Fruit fly (Drosophila melanogaster) whole organism, embryonic: ENCODE results near the gene CG43693.
A peak's percentile ranks its signal among the peaks of the same experiment; 100 is the strongest.

Experiments
- Bdp1 ChIP-seq: fragments of 200-800 bp; sonication (Bioruptor generic); optimal IDR thresholded peaks from 3 replicates; lab custom pipeline; 2016; ENCODE audit warnings: missing biosample characterization, missing genetic modification characterization
- C15 ChIP-seq: fragments of 200-800 bp; sonication (Bioruptor generic); IDR thresholded peaks from 3 replicates; pipeline ENCODE4 v1.3.6; 2022; ENCODE audit warnings: missing biosample characterization, missing genetic modification characterization
- CG10565 ChIP-seq: fragments of 200-800 bp; sonication (Bioruptor generic); optimal IDR thresholded peaks from 3 replicates; lab custom pipeline; 2016; ENCODE audit warnings: missing biosample characterization, mild to moderate bottlenecking, missing genetic modification characterization
- CG11504 ChIP-seq: fragments of 200-800 bp; sonication (Bioruptor generic); optimal IDR thresholded peaks from 3 replicates; lab custom pipeline; 2019; ENCODE audit warnings: missing biosample characterization, mild to moderate bottlenecking, missing genetic modification characterization, moderate library complexity
- CG11696 ChIP-seq: fragments of 200-800 bp; sonication (Bioruptor generic); IDR thresholded peaks from 2 replicates; pipeline ENCODE4 v1.3.6; 2022; ENCODE audit warnings: missing biosample characterization, missing genetic modification characterization
- CG14965 ChIP-seq: fragments of 200-800 bp; sonication (Bioruptor generic); optimal IDR thresholded peaks from 2 replicates; lab custom pipeline; 2016; ENCODE audit warnings: missing biosample characterization, missing genetic modification characterization, borderline replicate concordance
- CG15269 ChIP-seq: fragments of 200-800 bp; sonication (Bioruptor generic); optimal IDR thresholded peaks from 2 replicates; lab custom pipeline; 2018; ENCODE audit warnings: missing biosample characterization, mild to moderate bottlenecking, missing genetic modification characterization, moderate library complexity
- CG16779 ChIP-seq: fragments of 200-800 bp; sonication (Bioruptor generic); IDR thresholded peaks from 2 replicates; pipeline ENCODE4 v1.3.6; 2022; ENCODE audit warnings: missing biosample characterization, missing genetic modification characterization
- CG18011 ChIP-seq: fragments of 200-800 bp; sonication (Bioruptor generic); optimal IDR thresholded peaks from 2 replicates; lab custom pipeline; 2017; ENCODE audit warnings: missing biosample characterization, missing genetic modification characterization, mild to moderate bottlenecking, moderate library complexity, missing genotype
- CG30403 ChIP-seq: fragments of 200-800 bp; sonication (Bioruptor generic); optimal IDR thresholded peaks from 3 replicates; lab custom pipeline; 2016; ENCODE audit warnings: missing biosample characterization, missing genetic modification characterization
- CG3281 ChIP-seq: fragments of 200-800 bp; sonication (Bioruptor generic); optimal IDR thresholded peaks from 3 replicates; lab custom pipeline; 2017; ENCODE audit warnings: missing biosample characterization, mild to moderate bottlenecking, missing genetic modification characterization
- CG33557 ChIP-seq: fragments of 200-800 bp; sonication (Bioruptor generic); optimal IDR thresholded peaks from 2 replicates; lab custom pipeline; 2019; ENCODE audit warnings: missing biosample characterization, mild to moderate bottlenecking, missing genetic modification characterization, moderate library complexity
- CG34224 ChIP-seq: fragments of 200-800 bp; sonication (Bioruptor generic); IDR thresholded peaks from 3 replicates; pipeline ENCODE4 v1.3.6; 2022; ENCODE audit warnings: missing biosample characterization, missing genetic modification characterization; ENCODE audit not compliant: partially characterized antibody
- CG3838 ChIP-seq: fragments of 200-800 bp; sonication (Bioruptor generic); optimal IDR thresholded peaks from 3 replicates; lab custom pipeline; 2016; ENCODE audit warnings: missing biosample characterization, missing genetic modification characterization
- CG4730 ChIP-seq: fragments of 200-800 bp; sonication (Bioruptor generic); IDR thresholded peaks from 2 replicates; pipeline ENCODE4 v1.3.6; 2022; ENCODE audit warnings: missing biosample characterization, missing genetic modification characterization
- CG6654 ChIP-seq: fragments of 200-800 bp; sonication (Bioruptor generic); optimal IDR thresholded peaks from 2 replicates; lab custom pipeline; 2017; ENCODE audit warnings: missing biosample characterization, mild to moderate bottlenecking, missing genetic modification characterization
- CG6791 ChIP-seq: fragments of 200-800 bp; sonication (Bioruptor generic); IDR thresholded peaks from 3 replicates; pipeline ENCODE4 v1.3.6; 2022; ENCODE audit warnings: missing biosample characterization, missing genetic modification characterization; ENCODE audit not compliant: partially characterized antibody
- CG7786 ChIP-seq: fragments of 200-800 bp; sonication (Bioruptor generic); optimal IDR thresholded peaks from 2 replicates; lab custom pipeline; 2016; ENCODE audit warnings: missing biosample characterization, missing genetic modification characterization
- CG7987 ChIP-seq: fragments of 200-800 bp; sonication (Bioruptor generic); optimal IDR thresholded peaks from 2 replicates; lab custom pipeline; 2018; ENCODE audit warnings: missing biosample characterization, mild to moderate bottlenecking, missing genetic modification characterization, moderate library complexity
- CG9876 ChIP-seq: fragments of 200-800 bp; sonication (Bioruptor generic); optimal IDR thresholded peaks from 2 replicates; lab custom pipeline; 2016; ENCODE audit warnings: missing biosample characterization, missing genetic modification characterization
- CG9932 ChIP-seq: fragments of 200-800 bp; sonication (Bioruptor generic); IDR thresholded peaks from 2 replicates; pipeline ENCODE4 v1.3.6; 2022; ENCODE audit warnings: missing biosample characterization, missing genetic modification characterization
- CoRest ChIP-seq: fragments of 200-800 bp; sonication (Bioruptor generic); optimal IDR thresholded peaks from 3 replicates; lab custom pipeline; 2018; ENCODE audit warnings: missing biosample characterization, mild to moderate bottlenecking, missing genetic modification characterization, moderate library complexity
- Dfd ChIP-seq, 2 experiments: fragments of >200 bp; optimal IDR thresholded peaks; 2 replicates each; lab custom pipeline; 2017; ENCODE audit warnings: missing biosample characterization in 2 of 2, missing genetic modification characterization in 2 of 2
- Dip3 ChIP-seq: fragments of 200-800 bp; sonication (Bioruptor generic); optimal IDR thresholded peaks from 3 replicates; lab custom pipeline; 2016; ENCODE audit warnings: missing biosample characterization, missing genetic modification characterization
- Drgx ChIP-seq: fragments of 200-800 bp; sonication (Bioruptor generic); IDR thresholded peaks from 2 replicates; pipeline ENCODE4 v1.3.6; 2022; ENCODE audit warnings: missing biosample characterization, missing genetic modification characterization
- H2.0 ChIP-seq: fragments of 200-800 bp; sonication (Bioruptor generic); IDR thresholded peaks from 2 replicates; pipeline ENCODE4 v1.3.6; 2022; ENCODE audit warnings: missing biosample characterization, missing genetic modification characterization
- HHEX ChIP-seq: fragments of 200-800 bp; sonication (Bioruptor generic); optimal IDR thresholded peaks from 3 replicates; lab custom pipeline; 2017; ENCODE audit warnings: missing biosample characterization, mild to moderate bottlenecking, missing genetic modification characterization, missing genetic modification reagents
- Hr51 ChIP-seq, 2 experiments: fragments of 200-800 bp; sonication (Bioruptor generic); optimal IDR thresholded peaks; 2 replicates in 1 of 2; 3 replicates in 1 of 2; lab custom pipeline; 2016 to 2018; ENCODE audit warnings: missing biosample characterization in 2 of 2, missing genetic modification characterization in 2 of 2, mild to moderate bottlenecking in 1 of 2, moderate library complexity in 1 of 2
- Lpt ChIP-seq: fragments of >200 bp; optimal IDR thresholded peaks from 2 replicates; lab custom pipeline; 2018; ENCODE audit warnings: missing biosample characterization, missing genetic modification characterization
- Oli ChIP-seq: fragments of 200-800 bp; sonication (Bioruptor generic); optimal IDR thresholded peaks from 2 replicates; lab custom pipeline; 2018; ENCODE audit warnings: missing biosample characterization, mild to moderate bottlenecking, missing genetic modification characterization, moderate library complexity
- Poxn ChIP-seq: fragments of 200-800 bp; sonication (Bioruptor generic); IDR thresholded peaks from 2 replicates; pipeline ENCODE4 v1.3.6; 2022; ENCODE audit warnings: missing biosample characterization, missing genetic modification characterization
- Vsx1 ChIP-seq: fragments of 200-800 bp; sonication (Bioruptor generic); optimal IDR thresholded peaks from 2 replicates; lab custom pipeline; 2017; ENCODE audit warnings: missing biosample characterization, mild to moderate bottlenecking, missing genetic modification characterization, missing genetic modification reagents
- aop ChIP-seq: fragments of 200-800 bp; sonication (Bioruptor generic); IDR thresholded peaks from 2 replicates; pipeline ENCODE4 v1.3.6; 2022; ENCODE audit warnings: missing biosample characterization, missing genetic modification characterization
- ara ChIP-seq: fragments of 200-800 bp; sonication (Bioruptor generic); IDR thresholded peaks from 2 replicates; pipeline ENCODE4 v1.3.6; 2022; ENCODE audit warnings: missing biosample characterization, missing genetic modification characterization
- bcd ChIP-seq: fragments of 200-800 bp; sonication (Bioruptor generic); optimal IDR thresholded peaks from 2 replicates; lab custom pipeline; 2017; ENCODE audit warnings: missing biosample characterization, mild to moderate bottlenecking, missing genetic modification characterization
- crc ChIP-seq: fragments of 200-800 bp; sonication (Bioruptor generic); optimal IDR thresholded peaks from 2 replicates; lab custom pipeline; 2016; ENCODE audit warnings: missing biosample characterization, missing genetic modification characterization
- disco-r ChIP-seq: fragments of 200-800 bp; sonication (Bioruptor generic); optimal IDR thresholded peaks from 2 replicates; lab custom pipeline; 2016; ENCODE audit warnings: missing biosample characterization, missing genetic modification characterization
- eve ChIP-seq, 2 experiments: fragments of >200 bp; optimal IDR thresholded peaks; 2 replicates each; lab custom pipeline; 2017; ENCODE audit warnings: missing biosample characterization in 2 of 2, missing genetic modification characterization in 2 of 2
- grau ChIP-seq: fragments of 200-800 bp; optimal IDR thresholded peaks from 3 replicates; lab custom pipeline; 2019; ENCODE audit warnings: missing biosample characterization, mild to moderate bottlenecking, missing genetic modification characterization, moderate library complexity
- gro ChIP-seq: fragments of 200-800 bp; sonication (Bioruptor generic); optimal IDR thresholded peaks from 2 replicates; lab custom pipeline; 2016; ENCODE audit warnings: missing biosample characterization, missing genetic modification characterization
- h ChIP-seq: fragments of >200 bp; optimal IDR thresholded peaks from 2 replicates; lab custom pipeline; 2017
- lilli ChIP-seq: fragments of 200-800 bp; sonication (Bioruptor generic); optimal IDR thresholded peaks from 3 replicates; lab custom pipeline; 2016; ENCODE audit warnings: missing biosample characterization, missing genetic modification characterization
- peb ChIP-seq: fragments of 200-800 bp; sonication (Bioruptor generic); IDR thresholded peaks from 2 replicates; pipeline ENCODE4 v1.3.6; 2022; ENCODE audit warnings: missing biosample characterization, missing genetic modification characterization
- phol ChIP-seq: fragments of 200-800 bp; sonication (Bioruptor generic); optimal IDR thresholded peaks from 3 replicates; lab custom pipeline; 2018; ENCODE audit warnings: missing biosample characterization, mild to moderate bottlenecking, missing genetic modification characterization, moderate library complexity
- pros ChIP-seq: fragments of 200-800 bp; sonication (Bioruptor generic); optimal IDR thresholded peaks from 3 replicates; lab custom pipeline; 2019; ENCODE audit warnings: missing biosample characterization, mild to moderate bottlenecking, missing genetic modification characterization, moderate library complexity
- repo ChIP-seq: fragments of 200-800 bp; sonication (Bioruptor generic); optimal IDR thresholded peaks from 2 replicates; lab custom pipeline; 2016; ENCODE audit warnings: missing biosample characterization, missing genetic modification characterization
- stwl ChIP-seq: fragments of 200-800 bp; sonication (Bioruptor generic); optimal IDR thresholded peaks from 3 replicates; lab custom pipeline; 2018; ENCODE audit warnings: missing biosample characterization, mild to moderate bottlenecking, missing genetic modification characterization, moderate library complexity
- sug ChIP-seq: fragments of 200-800 bp; optimal IDR thresholded peaks from 2 replicates; lab custom pipeline; 2019; ENCODE audit warnings: missing biosample characterization, mild to moderate bottlenecking, missing genetic modification characterization, moderate library complexity
- ttk ChIP-seq: fragments of 200-800 bp; sonication (Bioruptor generic); IDR thresholded peaks from 2 replicates; pipeline ENCODE4 v2.1.2; 2022; ENCODE audit warnings: missing biosample characterization, missing genetic modification characterization
- zf30C ChIP-seq: fragments of 200-800 bp; sonication (Bioruptor generic); optimal IDR thresholded peaks from 3 replicates; lab custom pipeline; 2018; ENCODE audit warnings: missing biosample characterization, mild to moderate bottlenecking, missing genetic modification characterization

CG43693 gene

DNA sequence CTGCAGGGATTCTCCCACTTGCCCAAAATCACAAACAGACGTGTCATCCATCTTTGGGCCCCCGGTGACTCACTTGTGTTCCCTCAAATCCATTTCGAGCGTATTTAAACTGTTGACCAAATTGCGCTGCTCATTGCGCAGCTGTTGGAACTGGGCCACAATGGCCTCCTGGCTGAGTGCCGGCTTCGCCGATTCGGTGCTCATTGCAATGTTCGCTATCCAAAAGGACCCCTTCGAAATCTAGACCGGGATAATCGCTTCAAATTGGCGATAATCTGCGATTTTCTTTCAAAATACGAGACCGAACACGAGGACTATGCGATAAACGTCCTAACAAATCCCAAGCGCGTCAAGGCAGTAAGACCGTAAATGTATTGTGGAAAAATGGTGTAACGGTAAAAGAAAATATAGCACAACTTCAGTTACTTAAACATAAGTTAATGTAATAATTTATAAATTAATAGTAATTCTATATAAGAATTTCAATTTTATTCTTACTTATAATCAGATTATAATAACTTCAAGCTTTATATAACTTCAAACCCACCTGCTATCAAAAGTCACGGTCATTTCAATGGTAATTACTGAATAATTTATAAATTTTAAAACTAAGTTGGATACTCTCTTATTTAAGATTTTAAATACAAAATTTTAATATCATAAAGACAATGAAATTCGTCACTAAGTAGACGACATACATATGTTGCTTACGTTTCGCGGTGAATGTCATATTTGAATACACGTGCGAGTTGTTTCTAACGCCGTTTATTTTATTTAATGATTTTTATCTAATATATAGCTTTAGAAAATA lies 23.1 kb upstream of the CG43693 start, which contains the start of the genes Pfdn2 and Noc1 (continued):
- peak; percentile 80 for TF ChIP-seq CoRest (tag; lab: Kevin White, UChicago)
- TF ChIP-seq H2.0 (GFP tag; lab: Robert Waterston, UW), result no peak
- no peak for TF ChIP-seq CG18011 (GFP tag; lab: Kevin White, UChicago)
- no peak for TF ChIP-seq CG3281
- no peak for TF ChIP-seq CG3838 (GFP tag; lab: Kevin White, UChicago)
- no peak for TF ChIP-seq CG15269 (tag; lab: Kevin White, UChicago)
- TF ChIP-seq ttk, result 0 out of 2 replicates have a peak, but pooled peaks have one; percentile 27
- no peak for TF ChIP-seq CG10565 (GFP tag; lab: Kevin White, UChicago)
- TF ChIP-seq gro (GFP tag; lab: Kevin White, UChicago), result no peak
- no peak for TF ChIP-seq Drgx (GFP tag; lab: Robert Waterston, UW)
- no peak for TF ChIP-seq CG6654 (GFP tag; lab: Kevin White, UChicago)
- TF ChIP-seq Dfd (GFP tag; optimal IDR thresholded peaks at IDR 0.05; lab: Kevin White, UChicago), result no peak
- TF ChIP-seq CG7786 (GFP tag; lab: Kevin White, UChicago), result no peak
- TF ChIP-seq disco-r, result no peak
- no peak for TF ChIP-seq HHEX
- peak in 1 of 2 experiments; percentile 38 for TF ChIP-seq Hr51 (GFP tag; optimal IDR thresholded peaks at IDR 0.05; lab: Kevin White, UChicago)
- TF ChIP-seq stwl (tag; lab: Kevin White, UChicago), result no peak
- no peak for TF ChIP-seq CG7987 (GFP tag; lab: Kevin White, UChicago)
- no peak for TF ChIP-seq crc (GFP tag; lab: Kevin White, UChicago)
- no peak for TF ChIP-seq CG9876
- TF ChIP-seq h (lab: Kevin White, UChicago), result no peak
- TF ChIP-seq Vsx1 (GFP tag; lab: Kevin White, UChicago), result no peak
- no peak for TF ChIP-seq repo (GFP tag; lab: Kevin White, UChicago)
- TF ChIP-seq ara (GFP tag; lab: Robert Waterston, UW), result peak; percentile 9; the same call in 1 of the 2 replicates
- peak; percentile 58 for TF ChIP-seq sug (tag; lab: Kevin White, UChicago)
- no peak for TF ChIP-seq bcd (GFP tag; lab: Kevin White, UChicago)
- no peak for TF ChIP-seq CG6791
- 0 out of 3 replicates have a peak, but pooled peaks have one; percentile 18 for TF ChIP-seq C15 (GFP tag; lab: Robert Waterston, UW)
- TF ChIP-seq eve (GFP tag; optimal IDR thresholded peaks at IDR 0.05; lab: Kevin White, UChicago), result no peak
- no peak for TF ChIP-seq peb
- no peak for TF ChIP-seq CG4730 (GFP tag; lab: Robert Waterston, UW)
- no peak for TF ChIP-seq Bdp1 (GFP tag; lab: Kevin White, UChicago)
- peak; percentile 71 for TF ChIP-seq grau (tag; lab: Kevin White, UChicago)
- no peak for TF ChIP-seq CG11696 (GFP tag; lab: Robert Waterston, UW)
- peak; percentile 73 for TF ChIP-seq CG30403
- TF ChIP-seq aop, result no peak
- TF ChIP-seq CG14965 (GFP tag; lab: Kevin White, UChicago), result no peak
- TF ChIP-seq CG34224 (GFP tag; lab: Robert Waterston, UW), result no peak
- no peak for TF ChIP-seq CG11504 (tag; lab: Kevin White, UChicago)
- no peak for TF ChIP-seq Poxn (GFP tag; lab: Robert Waterston, UW)
- TF ChIP-seq lilli (GFP tag; lab: Kevin White, UChicago), result peak; percentile 45
- peak; percentile 41 for TF ChIP-seq Oli (tag; lab: Kevin White, UChicago)
- peak; percentile 73 for TF ChIP-seq CG9932 (GFP tag; lab: Robert Waterston, UW)
- no peak for TF ChIP-seq CG16779 (GFP tag; lab: Robert Waterston, UW)
- TF ChIP-seq zf30C, result no peak
- TF ChIP-seq CG33557, result peak; percentile 30
- TF ChIP-seq pros (GFP tag; lab: Kevin White, UChicago), result no peak
- no peak for TF ChIP-seq Dip3 (GFP tag; lab: Kevin White, UChicago)
- TF ChIP-seq Lpt, result no peak
- peak; percentile 42 for TF ChIP-seq phol (tag; lab: Kevin White, UChicago)
